Worm (Caenorhabditis elegans) whole organism, late embryonic: Measurements from ENCODE around the gene dnj-26.

ENCODE experiments used
- C38D4.7 ChIP-seq: fragments of 200-800 bp; sonication (Bioruptor generic); optimal IDR thresholded peaks from 2 replicates; lab custom pipeline; 2018; ENCODE audit warnings: mild to moderate bottlenecking, missing genetic modification characterization, moderate library complexity, missing compliant biosample characterization
- F13H6.1 ChIP-seq: sonication (generic microtip); optimal IDR thresholded peaks from 2 replicates; lab custom pipeline; 2016; ENCODE audit warnings: missing genetic modification characterization, missing compliant biosample characterization
- T23F11.4 ChIP-seq: fragments of 200-800 bp; sonication (Bioruptor generic); optimal IDR thresholded peaks from 2 replicates; lab custom pipeline; 2018; ENCODE audit warnings: mild to moderate bottlenecking, missing genetic modification characterization, missing compliant biosample characterization
- ahr-1 ChIP-seq: sonication (generic microtip); optimal IDR thresholded peaks from 2 replicates; lab custom pipeline; 2016; ENCODE audit warnings: missing genetic modification characterization, missing compliant biosample characterization
- ama-1 ChIP-seq: fragments of 150-350 bp; optimal IDR thresholded peaks from 2 replicates; lab custom pipeline; 2014
- ceh-14 ChIP-seq: sonication (generic microtip); optimal IDR thresholded peaks from 2 replicates; lab custom pipeline; 2016; ENCODE audit warnings: missing genotype, missing genetic modification characterization, missing compliant biosample characterization
- ceh-2 ChIP-seq: sonication (generic microtip); optimal IDR thresholded peaks from 2 replicates; lab custom pipeline; 2016; ENCODE audit warnings: missing genotype, missing genetic modification characterization, missing compliant biosample characterization
- ceh-22 ChIP-seq: sonication (generic microtip); optimal IDR thresholded peaks from 2 replicates; lab custom pipeline; 2017; ENCODE audit warnings: missing biosample characterization, missing genetic modification characterization
- ceh-30 ChIP-seq: fragments of 150-350 bp; optimal IDR thresholded peaks from 2 replicates; lab custom pipeline; 2014; ENCODE audit warnings: missing biosample characterization, missing genetic modification characterization
- ceh-31 ChIP-seq: sonication (generic microtip); optimal IDR thresholded peaks from 2 replicates; lab custom pipeline; 2016; ENCODE audit warnings: missing genetic modification characterization, missing compliant biosample characterization
- ceh-45 ChIP-seq: fragments of 200-800 bp; sonication (Bioruptor generic); IDR thresholded peaks from 2 replicates; pipeline ENCODE4 v1.3.6; 2022; ENCODE audit warnings: missing genetic modification reagents, missing genetic modification characterization, missing compliant biosample characterization
- ceh-9 ChIP-seq: sonication (generic microtip); optimal IDR thresholded peaks from 2 replicates; lab custom pipeline; 2016; ENCODE audit warnings: mild to moderate bottlenecking, missing genetic modification characterization, inconsistent platforms, missing compliant biosample characterization
- dve-1 ChIP-seq: sonication (generic microtip); optimal IDR thresholded peaks from 2 replicates; lab custom pipeline; 2017; ENCODE audit warnings: antibody characterized with exemption, mild to moderate bottlenecking, missing genetic modification characterization, missing compliant biosample characterization
- elt-4 ChIP-seq: sonication (generic microtip); optimal IDR thresholded peaks from 2 replicates; lab custom pipeline; 2016; ENCODE audit warnings: missing genetic modification characterization, missing compliant biosample characterization
- ets-4 ChIP-seq: sonication (generic microtip); optimal IDR thresholded peaks from 2 replicates; lab custom pipeline; 2016; ENCODE audit warnings: missing genetic modification characterization, missing compliant biosample characterization
- fax-1 ChIP-seq: sonication (generic microtip); optimal IDR thresholded peaks from 2 replicates; lab custom pipeline; 2016; ENCODE audit warnings: missing genotype, missing genetic modification characterization, missing compliant biosample characterization
- fkh-10 ChIP-seq: fragments of 150-350 bp; optimal IDR thresholded peaks from 2 replicates; lab custom pipeline; 2014; ENCODE audit warnings: missing biosample characterization, missing genetic modification reagents, missing genetic modification characterization
- fkh-6 ChIP-seq: sonication (generic microtip); optimal IDR thresholded peaks from 2 replicates; lab custom pipeline; 2016; ENCODE audit warnings: missing genetic modification characterization, missing compliant biosample characterization
- hlh-30 ChIP-seq: sonication (generic microtip); optimal IDR thresholded peaks from 2 replicates; lab custom pipeline; 2017; ENCODE audit warnings: antibody characterized with exemption, missing genetic modification characterization, missing compliant biosample characterization; ENCODE audit not compliant: insufficient read depth
- lim-6 ChIP-seq: sonication (generic microtip); optimal IDR thresholded peaks from 2 replicates; lab custom pipeline; 2016; ENCODE audit warnings: missing genetic modification characterization, missing compliant biosample characterization
- lin-11 ChIP-seq: fragments of 200-800 bp; sonication (Bioruptor generic); optimal IDR thresholded peaks from 2 replicates; lab custom pipeline; 2018; ENCODE audit warnings: mild to moderate bottlenecking, missing genetic modification characterization, missing compliant biosample characterization
- madf-2 ChIP-seq: sonication (generic microtip); optimal IDR thresholded peaks from 2 replicates; lab custom pipeline; 2017; ENCODE audit warnings: missing genetic modification characterization, missing compliant biosample characterization
- mec-3 ChIP-seq: sonication (generic microtip); optimal IDR thresholded peaks from 2 replicates; lab custom pipeline; 2016; ENCODE audit warnings: borderline replicate concordance, missing genetic modification characterization, missing compliant biosample characterization
- nhr-232 ChIP-seq: sonication (generic microtip); optimal IDR thresholded peaks from 2 replicates; lab custom pipeline; 2016; ENCODE audit warnings: missing genetic modification characterization, missing compliant biosample characterization
- npax-4 ChIP-seq: sonication (generic microtip); optimal IDR thresholded peaks from 2 replicates; lab custom pipeline; 2016; ENCODE audit warnings: missing genetic modification characterization, missing compliant biosample characterization
- pag-3 ChIP-seq: sonication (generic microtip); optimal IDR thresholded peaks from 2 replicates; lab custom pipeline; 2016; ENCODE audit warnings: missing compliant biosample characterization, missing genetic modification characterization, borderline replicate concordance
- pax-1 ChIP-seq: fragments of 150-350 bp; optimal IDR thresholded peaks from 2 replicates; lab custom pipeline; 2014; ENCODE audit warnings: missing biosample characterization, missing genetic modification characterization
- pqm-1 ChIP-seq: sonication (generic microtip); optimal IDR thresholded peaks from 2 replicates; lab custom pipeline; 2016; ENCODE audit warnings: missing genetic modification characterization, missing compliant biosample characterization
- pros-1 ChIP-seq: fragments of 150-350 bp; optimal IDR thresholded peaks from 2 replicates; lab custom pipeline; 2014; ENCODE audit warnings: missing biosample characterization, missing genetic modification reagents, missing genetic modification characterization
- ref-2 ChIP-seq: sonication (generic microtip); optimal IDR thresholded peaks from 2 replicates; lab custom pipeline; 2016; ENCODE audit warnings: missing genetic modification characterization, missing compliant biosample characterization
- syd-9 ChIP-seq: sonication (generic microtip); optimal IDR thresholded peaks from 2 replicates; lab custom pipeline; 2016; ENCODE audit warnings: mild to moderate bottlenecking, missing genetic modification characterization, moderate library complexity, missing compliant biosample characterization
- tbx-2 ChIP-seq: sonication (generic microtip); optimal IDR thresholded peaks from 2 replicates; lab custom pipeline; 2016; ENCODE audit warnings: missing genetic modification characterization, missing compliant biosample characterization
- tbx-7 ChIP-seq: sonication (generic microtip); optimal IDR thresholded peaks from 2 replicates; lab custom pipeline; 2016; ENCODE audit warnings: missing genotype, missing genetic modification characterization, missing compliant biosample characterization
- ttx-3 ChIP-seq: sonication (generic microtip); optimal IDR thresholded peaks from 2 replicates; lab custom pipeline; 2016; ENCODE audit warnings: missing genetic modification reagents, missing genetic modification characterization, missing compliant biosample characterization
- unc-3 ChIP-seq, 2 experiments: fragments of 200-800 bp in 1 of 2; sonication (Bioruptor generic) in 1 of 2; sonication (generic microtip) in 1 of 2; conservative IDR thresholded peaks in 1 of 2; optimal IDR thresholded peaks in 1 of 2; 2 replicates each; pipeline versions ENCODE4 v1.3.6 to Lab custom; 2016 to 2022; ENCODE audit warnings: missing compliant biosample characterization in 2 of 2, missing genetic modification characterization in 2 of 2, missing genetic modification reagents in 1 of 2
- unc-55 ChIP-seq: sonication (generic microtip); optimal IDR thresholded peaks from 2 replicates; lab custom pipeline; 2017; ENCODE audit warnings: missing biosample characterization, missing genetic modification reagents, missing genetic modification characterization
- zip-5 ChIP-seq: sonication (generic microtip); optimal IDR thresholded peaks from 2 replicates; lab custom pipeline; 2016; ENCODE audit warnings: missing genetic modification characterization, missing compliant biosample characterization
- ztf-16 ChIP-seq: sonication (generic microtip); optimal IDR thresholded peaks from 2 replicates; lab custom pipeline; 2017; ENCODE audit warnings: missing genetic modification characterization, missing compliant biosample characterization

The dnj-26 gene

ce11 chrIV:12252579-12252978 lies at the start of gene dnj-26:
Gene dnj-26, minus strand, starts transcription at chrIV:12252679.
- TF ChIP-seq ama-1 (lab: Kevin White, UChicago) = no peak
- no peak for TF ChIP-seq syd-9
- TF ChIP-seq unc-55 (GFP tag; lab: Kevin White, UChicago) = no peak
- no peak for TF ChIP-seq npax-4
- no peak for TF ChIP-seq ttx-3
- TF ChIP-seq F13H6.1 (tag; lab: Kevin White, UChicago) = no peak
- no peak for TF ChIP-seq ahr-1 (tag; lab: Kevin White, UChicago)
- no peak for TF ChIP-seq ceh-30 (tag; lab: Kevin White, UChicago)
- TF ChIP-seq mec-3 (tag; lab: Kevin White, UChicago) = no peak
- no peak for TF ChIP-seq lin-11
- no peak for TF ChIP-seq lim-6 (tag; lab: Kevin White, UChicago)
- no peak for TF ChIP-seq C38D4.7

ce11 chrIV:12301161-12301560 lies 48.7 kb upstream of the dnj-26 start, which contains the start of gene oac-59:
Gene oac-59, minus strand, starts transcription at chrIV:12301261.
- no peak for TF ChIP-seq tbx-2 (tag; lab: Kevin White, UChicago)
- no peak for TF ChIP-seq pag-3 (tag; lab: Kevin White, UChicago)
- no peak for TF ChIP-seq hlh-30 (tag; lab: Kevin White, UChicago)
- no peak for TF ChIP-seq ref-2 (tag; lab: Kevin White, UChicago)
- TF ChIP-seq ceh-31 = no peak
- no peak for TF ChIP-seq ahr-1 (tag; lab: Kevin White, UChicago)
- TF ChIP-seq elt-4 = no peak
- TF ChIP-seq fkh-10 = no peak
- no peak for TF ChIP-seq syd-9
- no peak for TF ChIP-seq ceh-30 (tag; lab: Kevin White, UChicago)
- TF ChIP-seq madf-2 (tag; lab: Kevin White, UChicago) = no peak
- no peak for TF ChIP-seq unc-3 (GFP tag; conservative IDR thresholded peaks at IDR 0.05; lab: Robert Waterston, UW)
- no peak for TF ChIP-seq unc-3 (tag; optimal IDR thresholded peaks at IDR 0.05; lab: Kevin White, UChicago)
- TF ChIP-seq ztf-16 = no peak
- TF ChIP-seq, all 69 proteins: peak for 0

- TF ChIP-seq nhr-232 (tag; lab: Kevin White, UChicago) (no peak), pqm-1 (no peak), zip-5 (tag; lab: Kevin White, UChicago) (no peak), ceh-45 (GFP tag; lab: Robert Waterston, UW) (no peak), ceh-2 (no peak), ceh-9 (tag; lab: Kevin White, UChicago) (no peak), ceh-30 (tag; lab: Kevin White, UChicago) (no peak), ceh-22 (tag; lab: Kevin White, UChicago) (no peak), T23F11.4 (no peak), pax-1 (tag; lab: Kevin White, UChicago) (no peak)
These were observed 38.3 kb upstream of the dnj-26 start, which contains the start of gene C42C1.8 for ce11 chrIV:12290744-12291143. Gene C42C1.8, plus strand, starts transcription at chrIV:12291044.

ce11 chrIV:12289149-12289548 lies 36.7 kb upstream of the dnj-26 start, which contains the start of gene C42C1.9:
Gene C42C1.9, plus strand, starts transcription at chrIV:12289449.
- TF ChIP-seq ama-1 (lab: Kevin White, UChicago) (no peak), ceh-2 (no peak), pros-1 (tag; lab: Kevin White, UChicago) (no peak), ets-4 (tag; lab: Kevin White, UChicago) (no peak), hlh-30 (tag; lab: Kevin White, UChicago) (no peak), dve-1 (no peak), tbx-7 (no peak), ceh-14 (tag; lab: Kevin White, UChicago) (no peak), fkh-6 (tag; lab: Kevin White, UChicago) (no peak), ceh-30 (tag; lab: Kevin White, UChicago) (no peak), tbx-2 (tag; lab: Kevin White, UChicago) (no peak), ceh-22 (tag; lab: Kevin White, UChicago) (no peak), fax-1 (no peak), elt-4 (no peak)
